Fruit fly (Drosophila melanogaster) whole organism, prepupa: ENCODE data around the gene CG4098.

Experiments
- CG10631 ChIP-seq: fragments of 200-800 bp; sonication (Bioruptor generic); optimal IDR thresholded peaks from 2 replicates; lab custom pipeline; 2016; ENCODE audit warnings: missing biosample characterization, missing genetic modification characterization
- CG10669 ChIP-seq: fragments of 200-800 bp; sonication (Bioruptor generic); optimal IDR thresholded peaks from 3 replicates; lab custom pipeline; 2018; ENCODE audit warnings: missing biosample characterization, mild to moderate bottlenecking, missing genetic modification characterization, moderate library complexity
- CG3032 ChIP-seq: fragments of 200-800 bp; optimal IDR thresholded peaks from 2 replicates; lab custom pipeline; 2019; ENCODE audit warnings: missing biosample characterization, mild to moderate bottlenecking, missing genetic modification characterization, moderate library complexity
- CG32006 ChIP-seq: fragments of 200-800 bp; sonication (Bioruptor generic); optimal IDR thresholded peaks from 3 replicates; lab custom pipeline; 2017; ENCODE audit warnings: missing biosample characterization, mild to moderate bottlenecking, missing genetic modification characterization
- CG34406 ChIP-seq: fragments of 200-800 bp; sonication (Bioruptor generic); optimal IDR thresholded peaks from 3 replicates; lab custom pipeline; 2016; ENCODE audit warnings: missing biosample characterization, missing genetic modification characterization
- CG4318 ChIP-seq: fragments of 200-800 bp; sonication (Bioruptor generic); optimal IDR thresholded peaks from 3 replicates; lab custom pipeline; 2017; ENCODE audit warnings: missing biosample characterization, mild to moderate bottlenecking, missing genetic modification characterization
- CG6808 ChIP-seq: fragments of 200-800 bp; sonication (Bioruptor generic); optimal IDR thresholded peaks from 3 replicates; lab custom pipeline; 2017; ENCODE audit warnings: missing biosample characterization, missing genetic modification characterization, mild to moderate bottlenecking, moderate library complexity, missing genetic modification reagents
- Eip75B ChIP-seq: fragments of 200-800 bp; sonication (Bioruptor generic); optimal IDR thresholded peaks from 3 replicates; lab custom pipeline; 2016; ENCODE audit warnings: missing biosample characterization, missing genetic modification characterization
- Eip78C ChIP-seq: fragments of 200-800 bp; sonication (Bioruptor generic); peaks from one replicate; lab custom pipeline; 2016; ENCODE audit warnings: missing biosample characterization, missing genetic modification characterization
- Hr39 ChIP-seq: fragments of 200-800 bp; sonication (Bioruptor generic); optimal IDR thresholded peaks from 2 replicates; lab custom pipeline; 2016; ENCODE audit warnings: missing biosample characterization, missing genetic modification characterization
- Sox14 ChIP-seq: fragments of 200-800 bp; sonication (Bioruptor generic); optimal IDR thresholded peaks from 3 replicates; lab custom pipeline; 2016; ENCODE audit warnings: missing biosample characterization, missing genetic modification characterization
- fd59A ChIP-seq: fragments of 200-800 bp; sonication (Bioruptor generic); optimal IDR thresholded peaks from 2 replicates; lab custom pipeline; 2017; ENCODE audit warnings: missing biosample characterization, mild to moderate bottlenecking, missing genetic modification characterization, missing genetic modification reagents

DNA sequence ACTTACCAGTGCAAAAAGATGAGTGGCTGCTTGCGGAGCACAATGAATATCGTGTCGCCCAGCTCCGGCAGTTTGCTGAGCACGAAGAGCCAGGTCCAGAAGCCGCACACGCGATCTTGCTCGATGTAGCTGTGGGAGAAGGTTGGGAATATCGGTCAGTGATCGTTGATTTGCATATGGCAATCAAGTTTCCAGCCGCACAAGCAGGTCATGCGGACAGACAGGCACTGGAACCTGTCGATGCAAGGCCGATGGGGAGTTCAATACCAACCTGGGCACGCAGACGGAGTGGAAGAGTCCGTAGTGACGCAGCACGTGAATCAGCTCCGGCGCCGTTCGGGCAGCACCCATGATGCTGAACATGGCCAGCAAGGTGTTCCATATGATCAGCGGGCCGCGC, 42.0 kb upstream of the CG4098 start:
- no peak for TF ChIP-seq CG3032 (tag; lab: Kevin White, UChicago)
- TF ChIP-seq Hr39 (GFP tag; lab: Kevin White, UChicago), result no peak
- no peak for TF ChIP-seq CG10631 (GFP tag; lab: Kevin White, UChicago)
- no peak for TF ChIP-seq CG10669 (GFP tag; lab: Kevin White, UChicago)
- no peak for TF ChIP-seq CG32006 (GFP tag; lab: Kevin White, UChicago)
- no peak for TF ChIP-seq CG6808
- no peak for TF ChIP-seq CG4318 (GFP tag; lab: Kevin White, UChicago)
- no peak for TF ChIP-seq CG34406
- TF ChIP-seq fd59A (GFP tag; lab: Kevin White, UChicago), result no peak
- no peak for TF ChIP-seq Eip78C (GFP tag; lab: Kevin White, UChicago)
- TF ChIP-seq Eip75B (GFP tag; lab: Kevin White, UChicago), result no peak
- TF ChIP-seq Sox14 (GFP tag; lab: Kevin White, UChicago), result no peak
